Fruit fly (Drosophila melanogaster) whole organism, embryonic: ENCODE results near the gene Nak.

Experiments used
- Adf1 ChIP-seq: fragments of 200-800 bp; sonication (Bioruptor generic); IDR thresholded peaks from 2 replicates; pipeline ENCODE4 v1.3.6; 2022; ENCODE audit warnings: missing biosample characterization, missing genetic modification characterization
- Atf6 ChIP-seq: fragments of 200-800 bp; sonication (Bioruptor generic); IDR thresholded peaks from 2 replicates; pipeline ENCODE4 v1.3.6; 2022; ENCODE audit warnings: missing biosample characterization, missing genetic modification characterization
- Bgb ChIP-seq: fragments of 200-800 bp; sonication (Bioruptor generic); IDR thresholded peaks from 2 replicates; pipeline ENCODE4 v1.3.6; 2022; ENCODE audit warnings: missing biosample characterization, missing genetic modification characterization; ENCODE audit not compliant: partially characterized antibody
- CG13287 ChIP-seq: fragments of 200-800 bp; sonication (Bioruptor generic); IDR thresholded peaks from 2 replicates; pipeline ENCODE4 v1.3.6; 2022; ENCODE audit warnings: missing biosample characterization, missing genetic modification characterization; ENCODE audit not compliant: partially characterized antibody
- CG13296 ChIP-seq: fragments of 200-800 bp; sonication (Bioruptor generic); optimal IDR thresholded peaks from 3 replicates; lab custom pipeline; 2018; ENCODE audit warnings: missing biosample characterization, mild to moderate bottlenecking, missing genetic modification characterization
- CG14050 ChIP-seq: fragments of 200-800 bp; sonication (Bioruptor generic); IDR thresholded peaks from 3 replicates; pipeline ENCODE4 v1.3.6; 2022; ENCODE audit warnings: missing biosample characterization, missing genetic modification characterization
- CG17328 ChIP-seq: fragments of 200-800 bp; sonication (Bioruptor generic); IDR thresholded peaks from 2 replicates; pipeline ENCODE4 v1.3.6; 2022; ENCODE audit warnings: missing biosample characterization, missing genetic modification characterization
- CG1832 ChIP-seq: fragments of 200-800 bp; sonication (Bioruptor generic); optimal IDR thresholded peaks from 2 replicates; lab custom pipeline; 2017; ENCODE audit warnings: missing biosample characterization, mild to moderate bottlenecking, missing genetic modification characterization, inconsistent platforms
- CG2712 ChIP-seq: fragments of 200-800 bp; optimal IDR thresholded peaks from 3 replicates; lab custom pipeline; 2019; ENCODE audit warnings: missing biosample characterization, mild to moderate bottlenecking, missing genetic modification characterization, moderate library complexity
- CG3065 ChIP-seq: fragments of 200-800 bp; sonication (Bioruptor generic); optimal IDR thresholded peaks from 2 replicates; lab custom pipeline; 2016; ENCODE audit warnings: missing biosample characterization, missing genetic modification characterization
- CG33557 ChIP-seq: fragments of 200-800 bp; sonication (Bioruptor generic); optimal IDR thresholded peaks from 2 replicates; lab custom pipeline; 2019; ENCODE audit warnings: missing biosample characterization, mild to moderate bottlenecking, missing genetic modification characterization, moderate library complexity
- CG3407 ChIP-seq: fragments of 200-800 bp; sonication (Bioruptor generic); optimal IDR thresholded peaks from 2 replicates; lab custom pipeline; 2018; ENCODE audit warnings: missing biosample characterization, mild to moderate bottlenecking, missing genetic modification characterization
- CG42726 ChIP-seq: fragments of 200-800 bp; sonication (Bioruptor generic); IDR thresholded peaks from 2 replicates; pipeline ENCODE4 v1.3.6; 2022; ENCODE audit warnings: missing biosample characterization, missing genetic modification characterization; ENCODE audit not compliant: partially characterized antibody
- CG8290 ChIP-seq, 3 experiments: fragments of 200-800 bp; sonication (Bioruptor generic); optimal IDR thresholded peaks; 2 replicates each; lab custom pipeline; 2016 to 2019; ENCODE audit warnings: missing biosample characterization in 3 of 3, missing genetic modification characterization in 3 of 3, mild to moderate bottlenecking in 2 of 3, moderate library complexity in 1 of 3
- CG8478 ChIP-seq: fragments of >200 bp; optimal IDR thresholded peaks from 2 replicates; lab custom pipeline; 2018
- CG8765 ChIP-seq: fragments of 200-800 bp; sonication (Bioruptor generic); IDR thresholded peaks from 2 replicates; pipeline ENCODE4 v1.3.6; 2022; ENCODE audit warnings: missing biosample characterization, missing genetic modification characterization
- CoRest ChIP-seq: fragments of 200-800 bp; sonication (Bioruptor generic); optimal IDR thresholded peaks from 3 replicates; lab custom pipeline; 2018; ENCODE audit warnings: missing biosample characterization, mild to moderate bottlenecking, missing genetic modification characterization, moderate library complexity
- Ets97D ChIP-seq: fragments of 200-800 bp; sonication (Bioruptor generic); optimal IDR thresholded peaks from 3 replicates; lab custom pipeline; 2016; ENCODE audit warnings: missing biosample characterization, missing genetic modification characterization
- HLHmδ ChIP-seq: fragments of 200-800 bp; sonication (Bioruptor generic); optimal IDR thresholded peaks from 2 replicates; lab custom pipeline; 2018; ENCODE audit warnings: missing biosample characterization, mild to moderate bottlenecking, missing genetic modification characterization, moderate library complexity
- MBD-R2 ChIP-seq: fragments of 200-800 bp; sonication (Bioruptor generic); IDR thresholded peaks from 2 replicates; pipeline ENCODE4 v1.3.6; 2022; ENCODE audit warnings: missing biosample characterization, missing genetic modification characterization
- Med ChIP-seq: fragments of 200-800 bp; sonication (Bioruptor generic); peaks from one replicate; lab custom pipeline; 2016; ENCODE audit warnings: missing biosample characterization, missing genetic modification characterization, mild to moderate bottlenecking, inconsistent platforms, moderate library complexity
- Nf-YA ChIP-seq: fragments of 200-800 bp; sonication (Bioruptor generic); IDR thresholded peaks from 2 replicates; pipeline ENCODE4 v1.3.6; 2022; ENCODE audit warnings: missing biosample characterization, missing genetic modification characterization
- Opbp ChIP-seq: fragments of 200-800 bp; sonication (Bioruptor generic); IDR thresholded peaks from 3 replicates; pipeline ENCODE4 v1.3.6; 2022; ENCODE audit warnings: missing biosample characterization, missing genetic modification characterization; ENCODE audit not compliant: partially characterized antibody
- Sox100B ChIP-seq: fragments of 200-800 bp; sonication (Bioruptor generic); optimal IDR thresholded peaks from 3 replicates; lab custom pipeline; 2018; ENCODE audit warnings: missing biosample characterization, mild to moderate bottlenecking, missing genetic modification characterization
- Xrp1 ChIP-seq: fragments of 200-800 bp; sonication (Bioruptor generic); IDR thresholded peaks from 2 replicates; pipeline ENCODE4 v1.3.6; 2022; ENCODE audit warnings: missing biosample characterization, missing genetic modification characterization
- abd-A ChIP-seq: fragments of 200-800 bp; sonication (Bioruptor generic); optimal IDR thresholded peaks from 3 replicates; lab custom pipeline; 2019; ENCODE audit warnings: missing biosample characterization, mild to moderate bottlenecking, missing genetic modification characterization, moderate library complexity
- bsh ChIP-seq, 2 experiments: fragments of 200-800 bp; sonication (Bioruptor generic); optimal IDR thresholded peaks; 2 replicates each; lab custom pipeline; 2017 to 2018; ENCODE audit warnings: mild to moderate bottlenecking in 2 of 2, missing biosample characterization in 2 of 2, missing genetic modification characterization in 2 of 2, moderate library complexity in 1 of 2
- chm ChIP-seq: fragments of 200-800 bp; sonication (Bioruptor generic); IDR thresholded peaks from 2 replicates; pipeline ENCODE4 v1.3.6; 2022; ENCODE audit warnings: missing biosample characterization, missing genetic modification characterization
- ci ChIP-seq: fragments of 200-800 bp; sonication (Bioruptor generic); IDR thresholded peaks from 3 replicates; pipeline ENCODE4 v1.3.6; 2022; ENCODE audit warnings: missing biosample characterization, missing genetic modification characterization
- dati ChIP-seq: fragments of 200-800 bp; sonication (Bioruptor generic); IDR thresholded peaks from 2 replicates; pipeline ENCODE4 v1.3.6; 2022; ENCODE audit warnings: missing biosample characterization, missing genetic modification characterization
- ewg ChIP-seq: fragments of 200-800 bp; sonication (Bioruptor generic); optimal IDR thresholded peaks from 3 replicates; lab custom pipeline; 2017; ENCODE audit warnings: mild to moderate bottlenecking, missing biosample characterization, missing genetic modification reagents, missing genetic modification characterization
- ftz-f1 ChIP-seq: fragments of 200-800 bp; sonication (Bioruptor generic); optimal IDR thresholded peaks from 2 replicates; lab custom pipeline; 2016; ENCODE audit warnings: missing biosample characterization, missing genetic modification characterization
- fu2 ChIP-seq: fragments of 200-800 bp; sonication (Bioruptor generic); optimal IDR thresholded peaks from 2 replicates; lab custom pipeline; 2016; ENCODE audit warnings: missing biosample characterization, missing genetic modification characterization
- gce ChIP-seq: fragments of 200-800 bp; sonication (Bioruptor generic); IDR thresholded peaks from 3 replicates; pipeline ENCODE4 v1.3.6; 2022; ENCODE audit warnings: missing biosample characterization, missing genetic modification characterization
- gt ChIP-seq: fragments of 200-800 bp; sonication (Bioruptor generic); IDR thresholded peaks from 2 replicates; pipeline ENCODE4 v1.3.6; 2022; ENCODE audit warnings: missing biosample characterization, missing genetic modification characterization
- jing ChIP-seq: fragments of 200-800 bp; sonication (Bioruptor generic); optimal IDR thresholded peaks from 2 replicates; lab custom pipeline; 2018; ENCODE audit warnings: missing biosample characterization, mild to moderate bottlenecking, missing genetic modification characterization
- kah ChIP-seq: fragments of 200-800 bp; sonication (Bioruptor generic); optimal IDR thresholded peaks from 2 replicates; lab custom pipeline; 2018; ENCODE audit warnings: missing biosample characterization, mild to moderate bottlenecking, missing genetic modification characterization
- mld ChIP-seq: fragments of 200-800 bp; sonication (Bioruptor generic); IDR thresholded peaks from 3 replicates; pipeline ENCODE4 v1.3.6; 2022; ENCODE audit warnings: missing biosample characterization, missing genetic modification characterization; ENCODE audit not compliant: partially characterized antibody
- nerfin-1 ChIP-seq: fragments of 200-800 bp; sonication (Bioruptor generic); optimal IDR thresholded peaks from 3 replicates; lab custom pipeline; 2019; ENCODE audit warnings: missing biosample characterization, mild to moderate bottlenecking, missing genetic modification characterization, moderate library complexity
- pan ChIP-seq, 4 experiments: fragments of >200 bp in 3 of 4; fragments of 200-800 bp in 1 of 4; sonication (Bioruptor generic) in 1 of 4; optimal IDR thresholded peaks in 3 of 4; IDR thresholded peaks in 1 of 4; 2 replicates each; pipeline versions ENCODE4 v1.3.6 to Lab custom; 2017 to 2022; ENCODE audit warnings: missing biosample characterization in 2 of 4, missing genetic modification characterization in 2 of 4, mixed read lengths in 1 of 4
- phol ChIP-seq: fragments of 200-800 bp; sonication (Bioruptor generic); optimal IDR thresholded peaks from 3 replicates; lab custom pipeline; 2018; ENCODE audit warnings: missing biosample characterization, mild to moderate bottlenecking, missing genetic modification characterization, moderate library complexity
- seq ChIP-seq: fragments of 200-800 bp; sonication (Bioruptor generic); IDR thresholded peaks from 2 replicates; pipeline ENCODE4 v1.3.6; 2022; ENCODE audit warnings: missing biosample characterization, missing genetic modification characterization
- sima ChIP-seq: fragments of 200-800 bp; sonication (Bioruptor generic); optimal IDR thresholded peaks from 2 replicates; lab custom pipeline; 2016; ENCODE audit warnings: missing biosample characterization, missing genetic modification characterization
- sna ChIP-seq: fragments of 200-800 bp; sonication (Bioruptor generic); IDR thresholded peaks from 2 replicates; pipeline ENCODE4 v1.3.6; 2022; ENCODE audit warnings: missing biosample characterization, missing genetic modification characterization; ENCODE audit not compliant: partially characterized antibody
- sob ChIP-seq: fragments of 200-800 bp; sonication (Bioruptor generic); IDR thresholded peaks from 2 replicates; pipeline ENCODE4 v1.3.6; 2022; ENCODE audit warnings: missing biosample characterization, missing genetic modification characterization
- stwl ChIP-seq: fragments of 200-800 bp; sonication (Bioruptor generic); optimal IDR thresholded peaks from 3 replicates; lab custom pipeline; 2018; ENCODE audit warnings: missing biosample characterization, mild to moderate bottlenecking, missing genetic modification characterization, moderate library complexity
- tna ChIP-seq: fragments of 200-800 bp; sonication (Bioruptor generic); IDR thresholded peaks from 2 replicates; pipeline ENCODE4 v1.3.6; 2022; ENCODE audit warnings: missing biosample characterization, missing genetic modification characterization; ENCODE audit not compliant: partially characterized antibody
- ttk ChIP-seq: fragments of 200-800 bp; sonication (Bioruptor generic); IDR thresholded peaks from 2 replicates; pipeline ENCODE4 v2.1.2; 2022; ENCODE audit warnings: missing biosample characterization, missing genetic modification characterization

Gene Nak

dm6 chr2L:18936056-18936455 is 32.5 kb downstream of the Nak start (continued):
- TF ChIP-seq CoRest (peak; percentile 58), CG8765 (GFP tag; lab: Robert Waterston, UW) (peak; percentile 48; the same call in 1 of the 2 replicates), Ets97D (peak; percentile 1), MBD-R2 (peak; percentile 25; the same call in 1 of the 2 replicates), Adf1 (GFP tag; lab: Robert Waterston, UW) (peak; percentile 100), dati (no peak), Atf6 (GFP tag; lab: Robert Waterston, UW) (0 out of 2 replicates have a peak, but pooled peaks have one; percentile 28), seq (GFP tag; lab: Robert Waterston, UW) (peak; percentile 58; the same call in 1 of the 2 replicates), CG42726 (GFP tag; lab: Robert Waterston, UW) (peak; percentile 78; the same call in 1 of the 2 replicates), Opbp (GFP tag; lab: Robert Waterston, UW) (peak; percentile 54; the same call in 1 of the 3 replicates), CG17328 (GFP tag; lab: Robert Waterston, UW) (0 out of 2 replicates have a peak, but pooled peaks have one; percentile 20), fu2 (no peak), abd-A (tag; lab: Kevin White, UChicago) (peak; percentile 12), Nf-YA (GFP tag; lab: Robert Waterston, UW) (peak; percentile 81), Xrp1 (GFP tag; lab: Robert Waterston, UW) (0 out of 2 replicates have a peak, but pooled peaks have one; percentile 16), nerfin-1 (tag; lab: Kevin White, UChicago) (peak; percentile 15), jing (GFP tag; lab: Kevin White, UChicago) (peak; percentile 59), kah (peak; percentile 27), sna (GFP tag; lab: Robert Waterston, UW) (peak; percentile 32; the same call in 1 of the 2 replicates), sob (0 out of 2 replicates have a peak, but pooled peaks have one; percentile 30), CG8478 (lab: Kevin White, UChicago) (peak; percentile 92), CG1832 (GFP tag; lab: Kevin White, UChicago) (peak; percentile 99), CG3065 (GFP tag; lab: Kevin White, UChicago) (peak; percentile 30), ftz-f1 (GFP tag; lab: Kevin White, UChicago) (peak; percentile 42), ewg (GFP tag; lab: Kevin White, UChicago) (peak; percentile 80), CG13287 (GFP tag; lab: Robert Waterston, UW) (peak; percentile 47; the same call in 1 of the 2 replicates)

- TF ChIP-seq Med (GFP tag; lab: Kevin White, UChicago) (no peak), CG8290 (GFP tag; optimal IDR thresholded peaks at IDR 0.05; lab: Kevin White, UChicago) (no peak), CG8290 (tag; optimal IDR thresholded peaks at IDR 0.05; lab: Kevin White, UChicago) (peak in 1 of 2 experiments; percentile 32), CG14050 (GFP tag; lab: Robert Waterston, UW) (no peak), stwl (tag; lab: Kevin White, UChicago) (peak; percentile 10), phol (tag; lab: Kevin White, UChicago) (peak; percentile 84), tna (GFP tag; lab: Robert Waterston, UW) (no peak), ci (GFP tag; lab: Robert Waterston, UW) (peak; percentile 44; the same call in 1 of the 3 replicates), chm (GFP tag; lab: Robert Waterston, UW) (0 out of 2 replicates have a peak, but pooled peaks have one; percentile 29), gce (GFP tag; lab: Robert Waterston, UW) (0 out of 3 replicates have a peak, but pooled peaks have one; percentile 28), CG33557 (GFP tag; lab: Kevin White, UChicago) (peak; percentile 59), gt (GFP tag; lab: Robert Waterston, UW) (no peak), CG3407 (GFP tag; lab: Kevin White, UChicago) (peak; percentile 10), CG13296 (no peak), bsh (GFP tag; optimal IDR thresholded peaks at IDR 0.05; lab: Kevin White, UChicago) (peak in 1 of 2 experiments; percentile 6), ttk (GFP tag; lab: Robert Waterston, UW) (0 out of 2 replicates have a peak, but pooled peaks have one; percentile 17), sima (GFP tag; lab: Kevin White, UChicago) (no peak), CG2712 (tag; lab: Kevin White, UChicago) (no peak), mld (GFP tag; lab: Robert Waterston, UW) (no peak), Sox100B (GFP tag; lab: Kevin White, UChicago) (peak; percentile 18), HLHmδ (no peak), pan (optimal IDR thresholded peaks at IDR 0.05; lab: Kevin White, UChicago) (no peak), pan (GFP tag; optimal IDR thresholded peaks at IDR 0.05 in 1 of 2, IDR thresholded peaks at IDR 0.05 in 1 of 2) (peak in 1 of 2 experiments; percentile 13), jing (GFP tag; lab: Kevin White, UChicago) (no peak), Bgb (GFP tag; lab: Robert Waterston, UW) (no peak)
These were observed 34.0 kb downstream of the Nak start for dm6 chr2L:18934588-18934987.
